Worm (Caenorhabditis elegans) whole organism, midembryonic: ENCODE measurements around the gene T19H5.4.
"Not testable (repeated sequence)": the region's sequence is repeated elsewhere in the genome, so short reads cannot be mapped to it uniquely, and the experiment has no call there.

Experiments used
- T22C8.4 ChIP-seq: fragments of 200-800 bp; sonication (Bioruptor generic); IDR thresholded peaks from 2 replicates; pipeline ENCODE4 v1.3.6; 2022; ENCODE audit warnings: missing genetic modification characterization, missing compliant biosample characterization
- cog-1 ChIP-seq: sonication (generic microtip); optimal IDR thresholded peaks from 2 replicates; lab custom pipeline; 2016; ENCODE audit warnings: missing genetic modification characterization, missing compliant biosample characterization
- flt-1 ChIP-seq: fragments of 200-800 bp; sonication (Bioruptor generic); IDR thresholded peaks from 2 replicates; pipeline ENCODE4 v1.3.6; 2022; ENCODE audit warnings: missing genetic modification characterization, missing compliant biosample characterization
- klf-2 ChIP-seq: fragments of 200-800 bp; sonication (Bioruptor generic); conservative IDR thresholded peaks from 2 replicates; pipeline ENCODE4 v1.3.6; 2022; ENCODE audit warnings: missing genetic modification reagents, missing genetic modification characterization, missing compliant biosample characterization
- med-1 ChIP-seq: sonication (generic microtip); optimal IDR thresholded peaks from 2 replicates; lab custom pipeline; 2017; ENCODE audit warnings: missing genetic modification characterization, mild to moderate bottlenecking, missing compliant biosample characterization, antibody characterized with exemption, missing genetic modification reagents; ENCODE audit not compliant: insufficient read depth
- ref-1 ChIP-seq: fragments of 200-800 bp; sonication (Bioruptor generic); conservative IDR thresholded peaks from 2 replicates; pipeline ENCODE4 v1.3.6; 2022; ENCODE audit warnings: missing genetic modification reagents, missing genetic modification characterization, missing compliant biosample characterization
- tab-1 ChIP-seq: fragments of 200-800 bp; sonication (Bioruptor generic); IDR thresholded peaks from 2 replicates; pipeline ENCODE4 v1.3.6; 2022; ENCODE audit warnings: missing genetic modification characterization, missing compliant biosample characterization
- ztf-23 ChIP-seq: fragments of 200-800 bp; sonication (Bioruptor generic); IDR thresholded peaks from 2 replicates; pipeline ENCODE4 v1.3.6; 2022; ENCODE audit warnings: missing genetic modification reagents, missing genetic modification characterization, missing compliant biosample characterization
- ztf-29 ChIP-seq: fragments of 200-800 bp; sonication (Bioruptor generic); IDR thresholded peaks from 2 replicates; pipeline ENCODE4 v1.3.6; 2022; ENCODE audit warnings: missing genetic modification reagents, missing genetic modification characterization, missing compliant biosample characterization

T19H5.4 gene

DNA sequence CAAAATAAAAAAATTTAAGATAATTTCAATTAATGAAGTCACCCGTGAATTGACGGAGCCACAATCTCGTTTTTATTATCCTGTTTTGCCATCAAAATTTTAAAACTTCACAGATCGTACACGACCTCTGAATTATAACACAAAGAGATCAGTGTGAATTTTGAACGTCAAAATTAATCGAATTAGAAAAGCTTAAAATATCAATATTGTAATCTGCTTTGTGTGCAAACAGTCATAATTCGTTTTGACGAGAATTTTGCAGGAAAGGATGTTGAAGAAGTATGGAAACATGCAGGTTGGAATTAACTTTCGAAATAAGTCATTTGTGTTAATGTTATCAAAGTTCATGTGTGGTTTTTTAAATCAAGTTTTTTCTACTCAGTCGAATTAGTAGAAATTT, 25.3 kb downstream of the T19H5.4 start, which contains the start of gene chil-21:
chil-21 (minus strand) TSS at position 101 of the 400 bp plus-strand sequence.
- not testable (repeated sequence) for TF ChIP-seq ref-1 (GFP tag; lab: Robert Waterston, UW); ztf-29 (GFP tag; lab: Robert Waterston, UW); cog-1 (tag; lab: Kevin White, UChicago)

DNA sequence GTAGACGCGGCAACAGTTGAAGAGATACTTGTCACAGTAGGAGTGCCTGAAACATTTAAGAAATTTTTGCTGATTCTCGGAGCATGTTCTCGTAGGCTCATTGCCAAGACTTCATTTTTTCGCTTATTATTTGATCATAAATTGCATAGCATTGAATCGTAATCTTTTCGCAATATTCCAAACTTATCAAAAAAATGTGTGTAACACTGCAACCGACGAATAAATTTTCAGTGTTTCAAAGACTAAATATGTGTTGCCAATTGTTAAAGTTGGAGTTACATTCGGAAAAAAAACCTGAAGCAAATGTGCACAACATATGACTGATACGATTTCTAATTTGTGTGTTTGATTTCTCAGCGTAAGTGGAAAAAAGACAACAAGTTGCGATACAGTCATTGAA, 27.7 kb downstream of the T19H5.4 start, which contains the start of gene R09D1.14:
R09D1.14 (minus strand) TSS at position 101 of the 400 bp plus-strand sequence.
- not testable (repeated sequence) for TF ChIP-seq flt-1 (GFP tag; lab: Robert Waterston, UW); tab-1 (GFP tag; lab: Robert Waterston, UW); med-1 (GFP tag; lab: Kevin White, UChicago)

DNA sequence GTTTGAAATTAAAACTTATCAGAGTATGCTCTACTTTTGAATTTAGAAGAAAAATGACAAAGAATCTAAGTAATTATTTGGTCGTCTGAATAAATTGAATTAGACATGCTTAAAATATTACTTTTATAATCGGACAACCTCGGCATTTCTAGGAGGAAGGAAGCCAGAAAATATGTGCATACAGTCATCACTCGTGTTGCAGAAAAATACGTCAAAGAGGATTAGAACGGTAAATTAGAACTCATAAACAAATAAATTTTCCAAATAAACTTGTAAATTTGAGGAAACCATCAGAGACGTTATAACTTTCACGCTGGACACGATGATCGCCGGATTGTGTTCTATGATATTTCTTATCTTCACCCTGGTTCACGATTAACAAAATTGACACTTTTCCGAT, 32.9 kb downstream of the T19H5.4 start, which contains the start of gene chil-19:
chil-19 (minus strand) TSS at position 101 of the 400 bp plus-strand sequence.
- TF ChIP-seq cog-1 (tag; lab: Kevin White, UChicago) (no peak), ref-1 (GFP tag; lab: Robert Waterston, UW) (no peak)

DNA sequence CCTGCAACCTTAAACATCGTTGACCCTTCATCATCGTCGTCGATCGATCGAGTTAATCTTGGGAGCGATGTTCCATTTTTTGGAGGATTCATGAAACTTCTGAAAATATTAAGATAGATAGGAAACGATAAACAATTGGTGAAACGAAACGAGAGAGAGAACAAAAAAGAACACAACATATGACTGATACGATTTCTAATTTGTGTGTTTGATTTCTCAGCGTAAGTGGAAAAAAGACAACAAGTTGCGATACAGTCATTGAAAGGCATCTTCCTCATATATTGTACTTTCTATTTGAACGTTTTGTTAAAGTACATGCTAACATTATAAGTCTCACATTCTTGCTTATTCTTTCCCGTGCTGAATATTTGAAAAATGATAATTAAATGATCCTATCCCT, 35.0 kb downstream of the T19H5.4 start, which contains the start of gene R09D1.12:
R09D1.12 (minus strand) TSS at position 101 of the 400 bp plus-strand sequence.
- TF ChIP-seq tab-1, ztf-23, flt-1 (GFP tag; lab: Robert Waterston, UW): not testable (repeated sequence)

DNA sequence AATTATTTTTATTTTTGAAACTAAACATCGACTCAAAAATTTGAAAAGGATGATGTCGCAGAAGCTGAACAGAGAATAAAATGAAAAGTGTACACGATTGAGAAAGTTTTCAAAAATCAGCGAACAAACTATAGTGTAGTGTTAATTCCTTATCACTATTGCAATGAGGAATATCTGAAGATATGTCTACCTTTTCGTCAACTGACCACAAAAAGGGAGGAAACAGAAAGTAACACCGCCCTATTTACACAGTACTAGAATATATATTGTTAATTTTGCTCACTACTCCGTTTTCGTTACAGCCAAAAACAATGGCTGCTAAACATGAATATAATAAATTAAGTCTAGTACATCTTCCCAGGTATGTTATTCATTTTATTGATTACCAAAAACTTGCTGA, 39.2 kb downstream of the T19H5.4 start, which contains the start of gene chil-18:
chil-18 (plus strand) TSS at position 301 of the 400 bp plus-strand sequence.
- TF ChIP-seq tab-1 (GFP tag; lab: Robert Waterston, UW) = no peak
- no peak for TF ChIP-seq med-1 (GFP tag; lab: Kevin White, UChicago)
- TF ChIP-seq T22C8.4 (GFP tag; lab: Robert Waterston, UW) = no peak
- no peak for TF ChIP-seq cog-1 (tag; lab: Kevin White, UChicago)
- no peak for TF ChIP-seq ref-1 (GFP tag; lab: Robert Waterston, UW)
- TF ChIP-seq ztf-23 (GFP tag; lab: Robert Waterston, UW) = no peak

DNA sequence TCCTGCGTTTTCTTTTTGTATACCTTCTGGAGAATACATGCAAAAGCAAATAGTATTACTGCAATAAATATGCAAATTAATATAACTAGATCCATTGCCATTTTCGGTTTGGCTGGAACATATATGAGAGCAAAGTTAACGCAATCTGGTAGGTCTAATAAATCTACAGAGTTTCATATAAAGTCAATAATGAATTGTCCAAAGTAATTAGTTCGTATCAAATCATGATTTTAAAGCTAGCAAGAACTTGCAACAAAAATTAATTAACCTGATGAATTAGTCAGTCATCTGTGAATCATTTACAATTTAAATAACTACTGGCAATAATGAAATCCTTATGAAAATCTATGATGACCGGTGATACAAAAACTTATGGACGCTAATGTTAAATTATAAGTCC, 41.8 kb downstream of the T19H5.4 start, which contains the start of gene R09D1.13:
R09D1.13 (minus strand) TSS at position 101 of the 400 bp plus-strand sequence.
- TF ChIP-seq cog-1 (tag; lab: Kevin White, UChicago) (no peak), ref-1 (GFP tag; lab: Robert Waterston, UW) (no peak), T22C8.4 (GFP tag; lab: Robert Waterston, UW) (no peak), med-1 (GFP tag; lab: Kevin White, UChicago) (no peak), ztf-23 (GFP tag; lab: Robert Waterston, UW) (no peak), tab-1 (GFP tag; lab: Robert Waterston, UW) (no peak), flt-1 (GFP tag; lab: Robert Waterston, UW) (no peak), ztf-29 (GFP tag; lab: Robert Waterston, UW) (no peak), klf-2 (GFP tag; lab: Robert Waterston, UW) (no peak)

DNA sequence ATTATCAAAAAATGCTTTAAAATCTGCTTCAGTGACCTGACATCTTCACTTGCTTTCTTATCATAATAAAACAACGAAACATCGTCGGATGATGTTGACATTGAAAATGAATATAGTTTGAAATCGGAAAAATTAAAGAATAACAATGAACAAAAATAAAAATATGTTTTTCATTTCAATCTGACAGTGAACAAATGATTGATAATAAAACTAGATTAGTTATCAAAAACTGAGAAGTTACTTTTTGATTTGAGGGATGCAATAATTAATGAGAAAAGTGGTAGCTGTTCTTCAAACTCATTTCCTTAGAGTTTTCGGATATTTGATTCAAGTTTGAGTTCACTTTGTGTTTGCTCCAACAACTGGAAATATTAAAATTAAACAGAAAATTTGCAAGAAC, 43.7 kb downstream of the T19H5.4 start, which contains the start of gene chil-15:
chil-15 (minus strand) TSS at position 101 of the 400 bp plus-strand sequence.
- TF ChIP-seq flt-1 (GFP tag; lab: Robert Waterston, UW) = no peak
- TF ChIP-seq T22C8.4 (GFP tag; lab: Robert Waterston, UW) = no peak
- no peak for TF ChIP-seq ztf-29 (GFP tag; lab: Robert Waterston, UW)
- no peak for TF ChIP-seq cog-1 (tag; lab: Kevin White, UChicago)
- TF ChIP-seq med-1 (GFP tag; lab: Kevin White, UChicago) = no peak
- TF ChIP-seq klf-2 (GFP tag; lab: Robert Waterston, UW) = no peak
- TF ChIP-seq ztf-23 (GFP tag; lab: Robert Waterston, UW) = no peak
- no peak for TF ChIP-seq ref-1 (GFP tag; lab: Robert Waterston, UW)
- no peak for TF ChIP-seq tab-1 (GFP tag; lab: Robert Waterston, UW)

DNA sequence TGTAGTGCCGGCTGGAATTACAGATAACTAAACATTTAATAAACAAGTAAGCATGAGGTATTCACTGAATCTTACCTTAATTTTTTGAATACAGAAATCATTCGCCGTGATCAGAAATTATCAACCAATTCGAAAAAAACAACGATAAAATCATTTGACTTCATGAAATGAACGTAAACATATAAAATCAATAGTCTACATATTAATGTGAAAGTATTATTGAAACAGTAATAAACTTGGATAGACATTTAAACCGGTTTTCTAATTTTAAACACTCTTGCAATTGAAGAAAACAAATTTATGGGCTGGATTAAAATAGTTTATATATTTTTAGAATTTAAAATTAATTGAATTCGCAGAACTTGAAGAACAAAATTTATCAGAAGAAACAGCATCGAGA, 45.3 kb downstream of the T19H5.4 start, which contains the start of gene chil-16:
chil-16 (minus strand) TSS at position 101 of the 400 bp plus-strand sequence.
- TF ChIP-seq ztf-23 (GFP tag; lab: Robert Waterston, UW) = no peak
- TF ChIP-seq ztf-29 (GFP tag; lab: Robert Waterston, UW) = no peak
- TF ChIP-seq med-1 (GFP tag; lab: Kevin White, UChicago) = no peak
- TF ChIP-seq T22C8.4 (GFP tag; lab: Robert Waterston, UW) = no peak
- no peak for TF ChIP-seq cog-1 (tag; lab: Kevin White, UChicago)
- TF ChIP-seq klf-2 (GFP tag; lab: Robert Waterston, UW) = no peak
- TF ChIP-seq tab-1 (GFP tag; lab: Robert Waterston, UW) = no peak
- no peak for TF ChIP-seq ref-1 (GFP tag; lab: Robert Waterston, UW)
- TF ChIP-seq flt-1 (GFP tag; lab: Robert Waterston, UW) = no peak

DNA sequence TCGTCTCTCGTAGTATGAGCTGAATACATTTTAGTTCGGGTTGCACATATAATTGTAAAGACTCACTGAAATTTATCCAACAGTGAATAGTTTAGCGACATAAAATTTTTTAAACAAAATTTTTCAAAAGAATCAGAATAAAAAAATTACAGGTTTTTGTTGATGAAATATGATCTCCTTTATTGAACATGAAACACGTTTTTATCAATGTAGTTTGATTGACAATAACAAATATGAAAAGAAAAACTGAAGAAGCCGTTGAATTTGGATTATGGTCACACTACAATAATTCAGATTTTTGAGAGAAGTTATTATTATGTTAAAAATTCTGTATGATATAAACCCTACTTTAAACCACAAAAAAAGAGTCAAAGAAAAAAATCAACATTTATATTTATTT, 47.1 kb downstream of the T19H5.4 start, which contains the start of gene chil-17:
chil-17 (minus strand) TSS at position 101 of the 400 bp plus-strand sequence.
- TF ChIP-seq klf-2 (GFP tag; lab: Robert Waterston, UW) (no peak), ref-1 (GFP tag; lab: Robert Waterston, UW) (no peak), ztf-23 (GFP tag; lab: Robert Waterston, UW) (no peak), med-1 (GFP tag; lab: Kevin White, UChicago) (no peak), T22C8.4 (GFP tag; lab: Robert Waterston, UW) (no peak), tab-1 (GFP tag; lab: Robert Waterston, UW) (no peak), ztf-29 (GFP tag; lab: Robert Waterston, UW) (no peak), cog-1 (tag; lab: Kevin White, UChicago) (no peak)
